Worm (Caenorhabditis elegans) whole organism, L1 larva: ENCODE measurements around the gene sru-35.

Experiments
- C04F5.9 ChIP-seq: sonication (generic microtip); optimal IDR thresholded peaks from 2 replicates; lab custom pipeline; 2016; ENCODE audit warnings: missing genetic modification characterization, missing compliant biosample characterization
- C34B4.2 ChIP-seq: sonication (generic microtip); optimal IDR thresholded peaks from 2 replicates; lab custom pipeline; 2017; ENCODE audit warnings: mild to moderate bottlenecking, missing genetic modification characterization, missing compliant biosample characterization
- F16B12.6 ChIP-seq: fragments of 150-350 bp; optimal IDR thresholded peaks from 2 replicates; lab custom pipeline; 2014; ENCODE audit warnings: missing biosample characterization, missing genetic modification characterization
- Y116A8C.19 ChIP-seq: sonication (generic microtip); optimal IDR thresholded peaks from 2 replicates; lab custom pipeline; 2016; ENCODE audit warnings: missing compliant biosample characterization, missing genetic modification characterization, borderline replicate concordance
- aha-1 ChIP-seq: fragments of 150-350 bp; optimal IDR thresholded peaks from 2 replicates; lab custom pipeline; 2014; ENCODE audit warnings: missing biosample characterization, missing genetic modification characterization
- ama-1 ChIP-seq: fragments of 150-350 bp; optimal IDR thresholded peaks from 2 replicates; lab custom pipeline; 2014
- blmp-1 ChIP-seq: fragments of 150-350 bp; optimal IDR thresholded peaks from 2 replicates; lab custom pipeline; 2014; ENCODE audit warnings: missing biosample characterization, missing genetic modification characterization
- ceh-82 ChIP-seq, 3 experiments: fragments of 150-350 bp in 1 of 3; sonication (generic microtip) in 2 of 3; optimal IDR thresholded peaks; 2 replicates each; lab custom pipeline; 2014 to 2017; ENCODE audit warnings: missing biosample characterization in 3 of 3, missing genetic modification characterization in 3 of 3
- dsc-1 ChIP-seq: sonication (generic microtip); optimal IDR thresholded peaks from 2 replicates; lab custom pipeline; 2016; ENCODE audit warnings: mild to moderate bottlenecking, missing genetic modification characterization, missing compliant biosample characterization
- egl-27 ChIP-seq, 2 experiments: fragments of 150-350 bp in 1 of 2; sonication (generic microtip); optimal IDR thresholded peaks; 3 replicates each; lab custom pipeline; 2017 to 2018; ENCODE audit warnings: missing biosample characterization in 2 of 2, missing genetic modification characterization in 2 of 2, missing genetic modification reagents in 2 of 2
- elt-2 ChIP-seq: sonication (generic microtip); optimal IDR thresholded peaks from 2 replicates; lab custom pipeline; 2016; ENCODE audit warnings: missing genetic modification characterization, mild to moderate bottlenecking, inconsistent platforms, missing compliant biosample characterization, missing genetic modification reagents
- fkh-10 ChIP-seq: sonication (generic microtip); optimal IDR thresholded peaks from 2 replicates; lab custom pipeline; 2017; ENCODE audit warnings: missing biosample characterization, missing genetic modification reagents, missing genetic modification characterization
- fkh-8 ChIP-seq: sonication (generic microtip); optimal IDR thresholded peaks from 2 replicates; lab custom pipeline; 2016; ENCODE audit warnings: mild to moderate bottlenecking, missing genetic modification characterization, missing compliant biosample characterization
- grh-1 ChIP-seq: fragments of 200-800 bp; sonication (Bioruptor generic); IDR thresholded peaks from 2 replicates; pipeline ENCODE4 v1.3.6; 2022; ENCODE audit warnings: missing genetic modification reagents, missing genetic modification characterization, missing compliant biosample characterization
- hlh-4 ChIP-seq: sonication (generic microtip); optimal IDR thresholded peaks from 2 replicates; lab custom pipeline; 2016; ENCODE audit warnings: mild to moderate bottlenecking, missing genetic modification characterization, missing compliant biosample characterization
- hpl-2 ChIP-seq: fragments of 150-350 bp; optimal IDR thresholded peaks from 2 replicates; lab custom pipeline; 2014; ENCODE audit warnings: missing biosample characterization, missing genetic modification reagents, missing genetic modification characterization
- irx-1 ChIP-seq: sonication (generic microtip); optimal IDR thresholded peaks from 2 replicates; lab custom pipeline; 2016; ENCODE audit warnings: missing genetic modification characterization, missing compliant biosample characterization
- isw-1 ChIP-seq: fragments of 200-800 bp; sonication (Bioruptor generic); IDR thresholded peaks from 2 replicates; pipeline ENCODE4 v1.3.6; 2022; ENCODE audit warnings: missing genetic modification characterization, missing compliant biosample characterization
- lin-14 ChIP-seq: fragments of 200-800 bp; sonication (Bioruptor generic); optimal IDR thresholded peaks from 2 replicates; lab custom pipeline; 2018; ENCODE audit warnings: mild to moderate bottlenecking, missing genetic modification characterization, moderate library complexity, missing compliant biosample characterization
- lin-15B ChIP-seq: fragments of 150-350 bp; sonication (generic microtip); optimal IDR thresholded peaks from 3 replicates; lab custom pipeline; 2014; ENCODE audit warnings: missing biosample characterization, missing genetic modification characterization
- lin-35 ChIP-seq, 2 experiments: fragments of 150-350 bp; optimal IDR thresholded peaks; 2 replicates each; lab custom pipeline; 2014; ENCODE audit warnings: missing biosample characterization in 2 of 2, missing genetic modification characterization in 2 of 2, missing genetic modification reagents in 2 of 2
- lir-3 ChIP-seq: sonication (generic microtip); optimal IDR thresholded peaks from 2 replicates; lab custom pipeline; 2016; ENCODE audit warnings: mild to moderate bottlenecking, missing genetic modification characterization, moderate library complexity, missing compliant biosample characterization; ENCODE audit not compliant: poor library complexity
- mep-1 ChIP-seq: fragments of 150-350 bp; optimal IDR thresholded peaks from 2 replicates; lab custom pipeline; 2014; ENCODE audit warnings: missing biosample characterization, missing genetic modification characterization
- nhr-12 ChIP-seq: sonication (generic microtip); optimal IDR thresholded peaks from 2 replicates; lab custom pipeline; 2017; ENCODE audit warnings: missing biosample characterization, missing genetic modification characterization
- nhr-19 ChIP-seq: fragments of 200-800 bp; sonication (Bioruptor generic); conservative IDR thresholded peaks from 2 replicates; pipeline ENCODE4 v1.3.6; 2022; ENCODE audit warnings: missing genetic modification characterization, missing compliant biosample characterization
- nhr-20 ChIP-seq: sonication (generic microtip); optimal IDR thresholded peaks from 2 replicates; lab custom pipeline; 2016; ENCODE audit warnings: mild to moderate bottlenecking, missing genetic modification characterization, missing compliant biosample characterization
- nhr-28 ChIP-seq: fragments of 150-350 bp; optimal IDR thresholded peaks from 2 replicates; lab custom pipeline; 2014; ENCODE audit warnings: missing biosample characterization, missing genetic modification characterization
- nhr-47 ChIP-seq: sonication (generic microtip); optimal IDR thresholded peaks from 2 replicates; lab custom pipeline; 2016; ENCODE audit warnings: mild to moderate bottlenecking, missing genetic modification characterization, moderate library complexity, missing compliant biosample characterization
- nhr-71 ChIP-seq: sonication (generic microtip); optimal IDR thresholded peaks from 2 replicates; lab custom pipeline; 2016; ENCODE audit warnings: mild to moderate bottlenecking, missing genetic modification characterization, moderate library complexity, missing compliant biosample characterization
- nhr-77 ChIP-seq: fragments of 150-350 bp; optimal IDR thresholded peaks from 2 replicates; lab custom pipeline; 2014; ENCODE audit warnings: missing biosample characterization, missing genetic modification characterization
- nhr-84 ChIP-seq: sonication (generic microtip); optimal IDR thresholded peaks from 2 replicates; lab custom pipeline; 2017; ENCODE audit warnings: missing biosample characterization, missing genetic modification characterization
- pax-3 ChIP-seq: fragments of 200-800 bp; sonication (Bioruptor generic); optimal IDR thresholded peaks from 2 replicates; lab custom pipeline; 2018; ENCODE audit warnings: mild to moderate bottlenecking, missing genetic modification characterization, moderate library complexity, missing compliant biosample characterization
- pqm-1 ChIP-seq: sonication (generic microtip); optimal IDR thresholded peaks from 3 replicates; lab custom pipeline; 2017; ENCODE audit warnings: missing biosample characterization, missing genetic modification characterization
- skn-1 ChIP-seq: fragments of 150-350 bp; optimal IDR thresholded peaks from 2 replicates; lab custom pipeline; 2014; ENCODE audit warnings: missing biosample characterization, missing genetic modification characterization
- snpc-4 ChIP-seq: fragments of 150-350 bp; optimal IDR thresholded peaks from 2 replicates; lab custom pipeline; 2014; ENCODE audit warnings: missing biosample characterization, missing genetic modification characterization
- sox-4 ChIP-seq: sonication (generic microtip); optimal IDR thresholded peaks from 2 replicates; lab custom pipeline; 2016; ENCODE audit warnings: missing genetic modification characterization, missing compliant biosample characterization
- swsn-7 ChIP-seq: sonication (generic microtip); optimal IDR thresholded peaks from 2 replicates; lab custom pipeline; 2016; ENCODE audit warnings: missing genetic modification characterization, missing compliant biosample characterization
- tbx-2 ChIP-seq: sonication (generic microtip); optimal IDR thresholded peaks from 2 replicates; lab custom pipeline; 2016; ENCODE audit warnings: missing genetic modification characterization, missing compliant biosample characterization
- unc-130 ChIP-seq: fragments of 150-350 bp; optimal IDR thresholded peaks from 2 replicates; lab custom pipeline; 2017; ENCODE audit warnings: missing biosample characterization, missing genetic modification characterization, inconsistent platforms
- unc-86 ChIP-seq: sonication (generic microtip); optimal IDR thresholded peaks from 2 replicates; lab custom pipeline; 2016; ENCODE audit warnings: missing genetic modification characterization, missing compliant biosample characterization
- vab-15 ChIP-seq: sonication (generic microtip); optimal IDR thresholded peaks from 2 replicates; lab custom pipeline; 2017; ENCODE audit warnings: missing genotype, mild to moderate bottlenecking, missing genetic modification characterization, missing compliant biosample characterization
- zip-4 ChIP-seq: fragments of 200-800 bp; sonication (Bioruptor generic); optimal IDR thresholded peaks from 2 replicates; lab custom pipeline; 2018; ENCODE audit warnings: mild to moderate bottlenecking, missing genetic modification characterization, moderate library complexity, missing compliant biosample characterization
- ztf-4 ChIP-seq: fragments of 150-350 bp; optimal IDR thresholded peaks from 2 replicates; lab custom pipeline; 2014; ENCODE audit warnings: missing biosample characterization, missing genetic modification characterization

Gene sru-35

DNA sequence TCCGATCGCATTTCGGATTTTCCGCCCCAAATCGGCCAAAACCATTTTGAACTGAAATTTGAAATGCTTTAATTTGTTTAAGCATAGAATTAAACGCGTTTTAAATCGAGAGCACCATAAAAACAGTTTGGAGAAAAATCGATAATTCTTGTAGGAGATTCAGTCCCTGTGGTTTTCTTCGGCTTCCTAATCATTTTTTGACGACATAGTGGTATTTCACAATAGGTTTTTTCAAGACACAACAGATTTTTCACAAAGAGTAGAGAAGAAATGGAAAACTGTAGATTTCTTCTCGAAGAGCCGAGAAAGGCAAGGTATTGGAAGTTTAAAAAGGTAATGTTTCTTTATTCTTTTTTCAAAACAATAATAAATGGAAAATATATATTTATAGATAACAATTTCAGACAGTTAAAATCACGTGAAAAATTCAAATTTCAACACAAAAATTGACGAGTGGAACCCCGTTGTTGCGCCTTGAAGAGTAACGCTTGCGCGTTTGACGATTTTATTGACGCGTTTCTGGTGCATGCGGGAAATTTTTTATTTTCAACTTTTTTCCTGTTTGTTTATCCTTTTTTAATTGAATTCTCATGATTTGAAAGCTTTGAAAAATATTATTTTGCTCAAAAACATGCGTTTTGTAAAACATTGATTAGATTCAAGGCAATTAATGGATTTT, 46.3 kb downstream of the sru-35 start, which contains the start of gene F21D5.7 (continued):
- TF ChIP-seq sox-4 (tag; lab: Kevin White, UChicago) (peak; percentile 23), unc-130 (tag; lab: Kevin White, UChicago) (peak; percentile 60), isw-1 (GFP tag; lab: Robert Waterston, UW) (peak; percentile 68), lin-15B (tag; lab: Kevin White, UChicago) (peak; percentile 65), lin-35 (GFP tag; optimal IDR thresholded peaks at IDR 0.05; lab: Kevin White, UChicago) (peak; percentile 85 to 91), unc-86 (tag; lab: Kevin White, UChicago) (peak; percentile 67), Y116A8C.19 (tag; lab: Kevin White, UChicago) (no peak), blmp-1 (tag; lab: Kevin White, UChicago) (peak; percentile 37), zip-4 (GFP tag; lab: Kevin White, UChicago) (peak; percentile 62), swsn-7 (peak; percentile 85), nhr-71 (tag; lab: Kevin White, UChicago) (peak; percentile 89), pqm-1 (no peak), nhr-19 (GFP tag; lab: Robert Waterston, UW) (peak; percentile 84), dsc-1 (tag; lab: Kevin White, UChicago) (peak; percentile 80), nhr-77 (tag; lab: Kevin White, UChicago) (peak; percentile 56), nhr-20 (peak; percentile 83), aha-1 (peak; percentile 43), C04F5.9 (tag; lab: Kevin White, UChicago) (peak; percentile 62), hlh-4 (no peak), C34B4.2 (tag; lab: Kevin White, UChicago) (no peak), mep-1 (tag; lab: Kevin White, UChicago) (peak; percentile 90), lin-14 (peak; percentile 87), tbx-2 (peak; percentile 83), pax-3 (tag; lab: Kevin White, UChicago) (no peak), F16B12.6 (tag; lab: Kevin White, UChicago) (peak; percentile 51), nhr-84 (tag; lab: Kevin White, UChicago) (no peak), vab-15 (tag; lab: Kevin White, UChicago) (no peak), egl-27 (tag; optimal IDR thresholded peaks at IDR 0.05; lab: Kevin White, UChicago) (no peak), ceh-82 (tag; optimal IDR thresholded peaks at IDR 0.05; lab: Kevin White, UChicago) (peak; percentile 70 to 79 (median 73)), irx-1 (tag; lab: Kevin White, UChicago) (peak; percentile 80), ztf-4 (tag; lab: Kevin White, UChicago) (peak; percentile 33), elt-2 (tag; lab: Kevin White, UChicago) (peak; percentile 81), nhr-12 (tag; lab: Kevin White, UChicago) (no peak), lir-3 (tag; lab: Kevin White, UChicago) (peak; percentile 46), hpl-2 (GFP tag; lab: Kevin White, UChicago) (peak; percentile 33), ama-1 (lab: Kevin White, UChicago) (no peak), nhr-47 (peak; percentile 85), nhr-28 (tag; lab: Kevin White, UChicago) (no peak)

DNA sequence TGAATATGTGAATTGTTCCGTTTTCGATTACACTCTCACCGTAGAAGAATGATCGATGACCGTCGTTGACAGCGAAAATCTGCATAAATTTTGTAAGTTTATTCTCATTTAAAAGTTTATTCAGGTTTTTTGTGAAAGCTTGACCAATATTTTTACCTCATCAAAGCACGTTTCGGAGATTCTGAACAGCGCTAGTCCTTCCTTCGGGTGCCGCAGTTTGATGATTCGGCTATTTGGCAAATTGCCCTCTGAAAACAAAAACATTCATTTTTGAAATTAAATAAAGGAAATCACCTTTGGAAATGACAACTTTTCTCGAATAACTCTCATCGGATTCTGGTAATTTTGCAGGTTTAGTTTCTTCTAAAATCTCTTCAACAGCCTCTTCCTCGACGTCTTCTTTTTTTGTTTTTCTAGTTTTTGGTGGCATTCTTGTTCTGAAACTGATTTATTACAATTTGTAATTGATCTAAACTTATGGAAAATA, 49.0 kb downstream of the sru-35 start, which contains the start of gene F21D5.6:
Gene F21D5.6 (minus strand): TSS at position 437 of the 487 bp plus-strand sequence.
- TF ChIP-seq irx-1 (tag; lab: Kevin White, UChicago) (no peak), nhr-20 (no peak), fkh-10 (no peak), snpc-4 (tag; lab: Kevin White, UChicago) (no peak), lin-14 (no peak), grh-1 (GFP tag; lab: Robert Waterston, UW) (no peak), nhr-47 (no peak), Y116A8C.19 (tag; lab: Kevin White, UChicago) (no peak), fkh-8 (tag; lab: Kevin White, UChicago) (no peak), skn-1 (tag; lab: Kevin White, UChicago) (no peak), nhr-12 (tag; lab: Kevin White, UChicago) (no peak)
